Worm (Caenorhabditis elegans) whole organism, young adult: ENCODE data around the gene F53H1.3.

Experiments
- F23B12.7 ChIP-seq: sonication (generic microtip); optimal IDR thresholded peaks from 2 replicates; lab custom pipeline; 2017; ENCODE audit warnings: missing genetic modification characterization, mild to moderate bottlenecking, missing compliant biosample characterization, antibody characterized with exemption, moderate library complexity; ENCODE audit not compliant: insufficient read depth
- F49E8.2 ChIP-seq: sonication (generic microtip); optimal IDR thresholded peaks from 3 replicates; lab custom pipeline; 2017; ENCODE audit warnings: missing genetic modification characterization, mild to moderate bottlenecking, missing compliant biosample characterization, antibody characterized with exemption, moderate library complexity; ENCODE audit not compliant: insufficient read depth
- ama-1 ChIP-seq, 3 experiments: fragments of 150-350 bp in 1 of 3; sonication (generic microtip) in 2 of 3; optimal IDR thresholded peaks; 2 replicates each; lab custom pipeline; 2014 to 2018; ENCODE audit warnings: missing biosample characterization in 2 of 3, missing genetic modification characterization in 2 of 3, missing genetic modification reagents in 2 of 3
- die-1 ChIP-seq: sonication (generic microtip); optimal IDR thresholded peaks from 2 replicates; lab custom pipeline; 2016; ENCODE audit warnings: missing genotype, mild to moderate bottlenecking, missing genetic modification characterization, missing compliant biosample characterization
- him-1 ChIP-seq: sonication (generic microtip); optimal IDR thresholded peaks from 2 replicates; lab custom pipeline; 2016; ENCODE audit warnings: missing genotype, missing genetic modification reagents, missing genetic modification characterization, missing compliant biosample characterization
- hlh-26 ChIP-seq: fragments of 200-800 bp; sonication (Bioruptor generic); conservative IDR thresholded peaks from 2 replicates; pipeline ENCODE4 v1.3.6; 2022; ENCODE audit warnings: missing genetic modification reagents, missing genetic modification characterization, missing compliant biosample characterization
- madf-10 ChIP-seq: sonication (generic microtip); optimal IDR thresholded peaks from 2 replicates; lab custom pipeline; 2016; ENCODE audit warnings: mild to moderate bottlenecking, missing genetic modification characterization, missing compliant biosample characterization
- mes-4 ChIP-seq: sonication (generic microtip); optimal IDR thresholded peaks from 2 replicates; lab custom pipeline; 2016; ENCODE audit warnings: missing genotype, missing genetic modification characterization, missing compliant biosample characterization
- nfyb-1 ChIP-seq: fragments of 200-800 bp; sonication (Bioruptor generic); IDR thresholded peaks from 2 replicates; pipeline ENCODE4 v1.3.6; 2022; ENCODE audit warnings: missing genetic modification reagents, missing genetic modification characterization, missing compliant biosample characterization
- unc-62 ChIP-seq: fragments of 150-350 bp; optimal IDR thresholded peaks from 2 replicates; lab custom pipeline; 2014; ENCODE audit warnings: missing biosample characterization, missing genetic modification reagents, missing genetic modification characterization
- ztf-18 ChIP-seq: sonication (generic microtip); optimal IDR thresholded peaks from 2 replicates; lab custom pipeline; 2016; ENCODE audit warnings: missing genotype, mild to moderate bottlenecking, missing genetic modification characterization, missing compliant biosample characterization
- ztf-25 ChIP-seq: fragments of 200-800 bp; sonication (Bioruptor generic); IDR thresholded peaks from 2 replicates; pipeline ENCODE4 v1.3.6; 2022; ENCODE audit warnings: missing genetic modification reagents, missing genetic modification characterization, missing compliant biosample characterization

ce11 chrIV:1349352-1349751, 20.4 kb downstream of the F53H1.3 start:
- no peak for TF ChIP-seq F49E8.2 (tag; lab: Kevin White, UChicago)
- TF ChIP-seq ama-1 (optimal IDR thresholded peaks at IDR 0.05; lab: Kevin White, UChicago), result no peak
- TF ChIP-seq ama-1 (GFP tag; optimal IDR thresholded peaks at IDR 0.05; lab: Kevin White, UChicago), result no peak
- no peak for TF ChIP-seq madf-10
- no peak for TF ChIP-seq mes-4 (tag; lab: Kevin White, UChicago)
- no peak for TF ChIP-seq die-1
- no peak for TF ChIP-seq hlh-26 (GFP tag; lab: Robert Waterston, UW)
- no peak for TF ChIP-seq ztf-18 (tag; lab: Kevin White, UChicago)
- no peak for TF ChIP-seq ztf-25 (GFP tag; lab: Robert Waterston, UW)
- no peak for TF ChIP-seq him-1 (tag; lab: Kevin White, UChicago)
- TF ChIP-seq nfyb-1 (GFP tag; lab: Robert Waterston, UW), result no peak
- no peak for TF ChIP-seq unc-62 (GFP tag; lab: Kevin White, UChicago)
- no peak for TF ChIP-seq F23B12.7 (tag; lab: Kevin White, UChicago)
